Fruit fly (Drosophila melanogaster): ENCODE measurements around the gene CG9641.

Gene CG9641

dm6 chr2L:2987681-2988381, 11.2 kb upstream of the CG9641 start, which contains the start of the genes Chd1 and Bem46 (continued):
- no peak for TF ChIP-seq Stat92E (GFP tag; optimal IDR thresholded peaks at IDR 0.05)
- TF ChIP-seq CG15514 (GFP tag; optimal IDR thresholded peaks at IDR 0.05), result peak; percentile 76
- peak; percentile 58 for TF ChIP-seq dm (GFP tag; optimal IDR thresholded peaks at IDR 0.05)
- no peak for TF ChIP-seq Vsx1 (GFP tag; optimal IDR thresholded peaks at IDR 0.05)
- no peak for TF ChIP-seq CG4707 (GFP tag; optimal IDR thresholded peaks at IDR 0.05)
- TF ChIP-seq Taf1 (GFP tag; IDR thresholded peaks at IDR 0.05), result peak; percentile 64; the same call in 1 of the 2 replicates
- TF ChIP-seq CG3065 (GFP tag; optimal IDR thresholded peaks at IDR 0.05), result peak; percentile 61
- TF ChIP-seq dmrt11E (tag; optimal IDR thresholded peaks at IDR 0.05), result peak; percentile 86
- no peak for TF ChIP-seq CG2199 (GFP tag; IDR thresholded peaks at IDR 0.05)
- no peak for TF ChIP-seq usp (GFP tag; optimal IDR thresholded peaks at IDR 0.05)
- peak; percentile 93 for TF ChIP-seq CG30403 (GFP tag; optimal IDR thresholded peaks at IDR 0.05)
- TF ChIP-seq wdn (GFP tag; IDR thresholded peaks at IDR 0.05), result peak; percentile 66
- TF ChIP-seq CG43689 (GFP tag; IDR thresholded peaks at IDR 0.05), result peak; percentile 75
- peak; percentile 66 for TF ChIP-seq NFAT (GFP tag; IDR thresholded peaks at IDR 0.05)
- TF ChIP-seq nerfin-1 (tag; optimal IDR thresholded peaks at IDR 0.05), result peak; percentile 77
- no peak for TF ChIP-seq pb (GFP tag; optimal IDR thresholded peaks at IDR 0.05)
- TF ChIP-seq CG11456 (GFP tag; IDR thresholded peaks at IDR 0.05), result peak; percentile 83
- TF ChIP-seq CG17568 (GFP tag; optimal IDR thresholded peaks at IDR 0.05), result no peak
- no peak for TF ChIP-seq pan (optimal IDR thresholded peaks at IDR 0.05)
- TF ChIP-seq pan (GFP tag; optimal IDR thresholded peaks at IDR 0.05 in 1 of 2, IDR thresholded peaks at IDR 0.05 in 1 of 2), result peak in 1 of 2 experiments; percentile 86
- no peak for TF ChIP-seq Lhr (GFP tag; optimal IDR thresholded peaks at IDR 0.05)
- TF ChIP-seq Sry-δ (GFP tag; optimal IDR thresholded peaks at IDR 0.05), result peak; percentile 54
- peak; percentile 85 for TF ChIP-seq Gug (GFP tag; IDR thresholded peaks at IDR 0.05)
- TF ChIP-seq pho (GFP tag; optimal IDR thresholded peaks at IDR 0.05), result peak; percentile 75
- peak; percentile 90 for TF ChIP-seq YL-1 (GFP tag; optimal IDR thresholded peaks at IDR 0.05)
- peak; percentile 67 for TF ChIP-seq chm (GFP tag; IDR thresholded peaks at IDR 0.05)
- peak; percentile 84 for TF ChIP-seq fd96Cb (tag; optimal IDR thresholded peaks at IDR 0.05)
- peak; percentile 64 for TF ChIP-seq org-1 (GFP tag; optimal IDR thresholded peaks at IDR 0.05)
- TF ChIP-seq Ravus (GFP tag; IDR thresholded peaks at IDR 0.05), result peak; percentile 25
- TF ChIP-seq tin (GFP tag; optimal IDR thresholded peaks at IDR 0.05), result peak; percentile 87
- peak; percentile 7; the same call in 1 of the 2 replicates for TF ChIP-seq CG5953 (GFP tag; IDR thresholded peaks at IDR 0.05)
- peak; percentile 94 for TF ChIP-seq CoRest (tag; optimal IDR thresholded peaks at IDR 0.05)
- TF ChIP-seq mld (GFP tag; IDR thresholded peaks at IDR 0.05; ENCODE audit: partially characterized antibody), result no peak
- peak; percentile 77 for TF ChIP-seq ewg (GFP tag; optimal IDR thresholded peaks at IDR 0.05)
- no peak for TF ChIP-seq Hr78 (GFP tag; optimal IDR thresholded peaks at IDR 0.05)
- TF ChIP-seq CG6175 (GFP tag; IDR thresholded peaks at IDR 0.05), result peak; percentile 73; the same call in 1 of the 3 replicates
- TF ChIP-seq CG15073 (GFP tag; optimal IDR thresholded peaks at IDR 0.05), result no peak
- peak; percentile 74 for TF ChIP-seq pnt (GFP tag; optimal IDR thresholded peaks at IDR 0.05)
- TF ChIP-seq Doc3 (GFP tag; IDR thresholded peaks at IDR 0.05; ENCODE audit: partially characterized antibody), result no peak
- TF ChIP-seq caup (GFP tag; optimal IDR thresholded peaks at IDR 0.05; ENCODE audit: severe bottlenecking), result peak; percentile 83
- peak; percentile 81 for TF ChIP-seq CG4820 (GFP tag; optimal IDR thresholded peaks at IDR 0.05)
- TF ChIP-seq HmgZ (tag; optimal IDR thresholded peaks at IDR 0.05), result peak; percentile 74
- TF ChIP-seq CG7372 (GFP tag; IDR thresholded peaks at IDR 0.05), result peak; percentile 78
- TF ChIP-seq CG11696 (GFP tag; IDR thresholded peaks at IDR 0.05), result peak; percentile 54; the same call in 1 of the 2 replicates
- TF ChIP-seq pita (GFP tag; optimal IDR thresholded peaks at IDR 0.05), result no peak
- peak; percentile 91 for TF ChIP-seq CG2678 (tag; optimal IDR thresholded peaks at IDR 0.05)
- TF ChIP-seq Lim3 (GFP tag; IDR thresholded peaks at IDR 0.05), result no peak
- TF ChIP-seq lbe (GFP tag; optimal IDR thresholded peaks at IDR 0.05), result peak; percentile 36
- peak; percentile 33; the same call in 1 of the 2 replicates for TF ChIP-seq CG10321 (GFP tag; IDR thresholded peaks at IDR 0.05)

All from whole organism, embryonic.